Worm (Caenorhabditis elegans) whole organism, L2 larva: ENCODE measurements around the gene H20E11.2.

ENCODE experiments used
- R02D3.7 ChIP-seq: fragments of 150-350 bp; optimal IDR thresholded peaks from 2 replicates; lab custom pipeline; 2014; ENCODE audit warnings: missing biosample characterization, missing genetic modification characterization
- ZK546.5 ChIP-seq: sonication (generic microtip); optimal IDR thresholded peaks from 2 replicates; lab custom pipeline; 2017; ENCODE audit warnings: missing biosample characterization, missing genetic modification characterization
- aly-2 ChIP-seq: fragments of 150-350 bp; optimal IDR thresholded peaks from 2 replicates; lab custom pipeline; 2014; ENCODE audit warnings: missing biosample characterization, missing genetic modification characterization
- blmp-1 ChIP-seq: sonication (generic microtip); optimal IDR thresholded peaks from 2 replicates; lab custom pipeline; 2017; ENCODE audit warnings: missing genetic modification characterization, mild to moderate bottlenecking, missing compliant biosample characterization, antibody characterized with exemption, moderate library complexity; ENCODE audit not compliant: insufficient read depth
- lin-13 ChIP-seq: fragments of 150-350 bp; optimal IDR thresholded peaks from 2 replicates; lab custom pipeline; 2014; ENCODE audit warnings: missing biosample characterization, missing genetic modification reagents, missing genetic modification characterization
- lin-39 ChIP-seq: fragments of 150-350 bp; optimal IDR thresholded peaks from 2 replicates; lab custom pipeline; 2014; ENCODE audit warnings: missing biosample characterization, missing genetic modification reagents, missing genetic modification characterization
- lsy-2 ChIP-seq, 2 experiments: fragments of 150-350 bp in 1 of 2; sonication (generic microtip) in 1 of 2; optimal IDR thresholded peaks; 2 replicates each; lab custom pipeline; 2014 to 2017; ENCODE audit warnings: missing biosample characterization in 2 of 2, missing genetic modification characterization in 2 of 2
- nhr-237 ChIP-seq: fragments of 150-350 bp; optimal IDR thresholded peaks from 2 replicates; lab custom pipeline; 2014; ENCODE audit warnings: missing biosample characterization, missing genetic modification characterization
- skn-1 ChIP-seq: sonication (generic microtip); optimal IDR thresholded peaks from 2 replicates; lab custom pipeline; 2017; ENCODE audit warnings: missing biosample characterization, missing genetic modification characterization
- unc-39 ChIP-seq: fragments of 150-350 bp; optimal IDR thresholded peaks from 2 replicates; lab custom pipeline; 2014; ENCODE audit warnings: missing biosample characterization, missing genetic modification characterization

DNA sequence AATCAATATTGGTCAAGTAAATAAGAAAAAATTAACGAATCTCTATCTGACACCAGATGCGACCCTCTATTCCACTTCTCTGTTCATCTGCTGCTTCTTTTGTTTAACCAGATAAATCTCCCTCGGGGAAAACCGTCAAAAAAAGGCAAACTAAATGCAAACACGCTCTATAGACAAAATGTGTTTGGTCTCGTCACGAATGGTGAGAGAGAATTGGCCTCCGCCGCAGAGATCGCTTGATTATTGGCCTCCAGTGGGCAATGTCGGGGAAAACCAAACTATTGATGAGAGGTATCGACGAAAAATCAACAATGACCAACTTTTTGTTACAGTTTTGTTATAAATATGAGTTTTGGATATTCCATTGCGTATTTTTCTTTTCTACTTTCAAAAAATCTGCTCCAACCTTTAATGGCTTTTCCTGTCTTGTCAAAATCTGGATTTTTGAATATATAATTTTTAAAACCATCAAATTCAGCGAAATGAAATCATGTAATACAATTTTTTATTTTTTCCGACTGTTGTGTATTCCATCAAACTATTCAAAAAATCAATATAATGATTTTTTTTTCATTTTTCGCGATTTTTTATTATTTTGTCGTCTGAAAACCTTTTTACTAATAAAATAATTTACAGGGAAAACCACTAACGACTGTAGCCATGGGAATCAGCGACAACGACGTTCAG, 37.0 kb upstream of the H20E11.2 start, which contains the start of the genes C17H12.2 and vha-8:
- TF ChIP-seq skn-1 (tag; lab: Kevin White, UChicago) (peak; percentile 36), unc-39 (tag; lab: Kevin White, UChicago) (no peak), lin-13 (GFP tag; lab: Kevin White, UChicago) (peak; percentile 93), blmp-1 (tag; lab: Kevin White, UChicago) (peak; percentile 67), lsy-2 (tag; optimal IDR thresholded peaks at IDR 0.05; lab: Kevin White, UChicago) (peak; percentile 73 to 94), nhr-237 (tag; lab: Kevin White, UChicago) (no peak), R02D3.7 (no peak), ZK546.5 (tag; lab: Kevin White, UChicago) (peak; percentile 43), aly-2 (tag; lab: Kevin White, UChicago) (no peak), lin-39 (tag; lab: Kevin White, UChicago) (no peak)
